Fruit fly (Drosophila melanogaster) whole organism, embryonic: Measurements from ENCODE around the gene blp.

Experiments
- Blimp-1 ChIP-seq: fragments of 200-800 bp; sonication (Bioruptor generic); optimal IDR thresholded peaks from 3 replicates; lab custom pipeline; 2018; ENCODE audit warnings: missing biosample characterization, missing genetic modification characterization, mild to moderate bottlenecking, moderate library complexity, missing genetic modification reagents
- CG10654 ChIP-seq: fragments of 200-800 bp; sonication (Bioruptor generic); optimal IDR thresholded peaks from 2 replicates; lab custom pipeline; 2016; ENCODE audit warnings: missing biosample characterization, missing genetic modification characterization
- CG10979 ChIP-seq: fragments of 200-800 bp; sonication (Bioruptor generic); optimal IDR thresholded peaks from 2 replicates; lab custom pipeline; 2018; ENCODE audit warnings: missing biosample characterization, mild to moderate bottlenecking, missing genetic modification characterization, moderate library complexity
- CG11723 ChIP-seq: fragments of 200-800 bp; sonication (Bioruptor generic); optimal IDR thresholded peaks from 2 replicates; lab custom pipeline; 2017; ENCODE audit warnings: missing biosample characterization, mild to moderate bottlenecking, missing genetic modification characterization
- CG12391 ChIP-seq: fragments of 200-800 bp; sonication (Bioruptor generic); optimal IDR thresholded peaks from 3 replicates; lab custom pipeline; 2018; ENCODE audit warnings: missing biosample characterization, mild to moderate bottlenecking, missing genetic modification characterization, moderate library complexity
- CG13624 ChIP-seq: fragments of 200-800 bp; sonication (Bioruptor generic); optimal IDR thresholded peaks from 2 replicates; lab custom pipeline; 2016; ENCODE audit warnings: missing biosample characterization, missing genetic modification characterization
- CG15696 ChIP-seq: fragments of 200-800 bp; sonication (Bioruptor generic); optimal IDR thresholded peaks from 2 replicates; lab custom pipeline; 2019; ENCODE audit warnings: missing biosample characterization, mild to moderate bottlenecking, missing genetic modification characterization, moderate library complexity
- CG17802 ChIP-seq: fragments of 200-800 bp; sonication (Bioruptor generic); optimal IDR thresholded peaks from 2 replicates; lab custom pipeline; 2018; ENCODE audit warnings: missing biosample characterization, mild to moderate bottlenecking, missing genetic modification characterization, moderate library complexity
- CG17829 ChIP-seq: fragments of 200-800 bp; optimal IDR thresholded peaks from 2 replicates; lab custom pipeline; 2019; ENCODE audit warnings: missing biosample characterization, mild to moderate bottlenecking, missing genetic modification characterization, moderate library complexity
- CG18476 ChIP-seq: fragments of 200-800 bp; sonication (Bioruptor generic); optimal IDR thresholded peaks from 2 replicates; lab custom pipeline; 2016; ENCODE audit warnings: missing biosample characterization, mild to moderate bottlenecking, missing genetic modification characterization
- CG18599 ChIP-seq: fragments of 200-800 bp; sonication (Bioruptor generic); optimal IDR thresholded peaks from 3 replicates; lab custom pipeline; 2017; ENCODE audit warnings: missing biosample characterization, missing genetic modification characterization, mild to moderate bottlenecking, moderate library complexity, missing genetic modification reagents
- CG18619 ChIP-seq: fragments of 200-800 bp; sonication (Bioruptor generic); optimal IDR thresholded peaks from 3 replicates; lab custom pipeline; 2017; ENCODE audit warnings: missing biosample characterization, mild to moderate bottlenecking, missing genetic modification characterization
- CG2712 ChIP-seq: fragments of 200-800 bp; optimal IDR thresholded peaks from 3 replicates; lab custom pipeline; 2019; ENCODE audit warnings: missing biosample characterization, mild to moderate bottlenecking, missing genetic modification characterization, moderate library complexity
- CG31224 ChIP-seq: fragments of 200-800 bp; sonication (Bioruptor generic); IDR thresholded peaks from 2 replicates; pipeline ENCODE4 v1.3.6; 2022; ENCODE audit warnings: missing biosample characterization, missing genetic modification characterization
- CG3407 ChIP-seq: fragments of 200-800 bp; sonication (Bioruptor generic); optimal IDR thresholded peaks from 2 replicates; lab custom pipeline; 2018; ENCODE audit warnings: missing biosample characterization, mild to moderate bottlenecking, missing genetic modification characterization
- CG34224 ChIP-seq: fragments of 200-800 bp; sonication (Bioruptor generic); IDR thresholded peaks from 3 replicates; pipeline ENCODE4 v1.3.6; 2022; ENCODE audit warnings: missing biosample characterization, missing genetic modification characterization; ENCODE audit not compliant: partially characterized antibody
- CG5245 ChIP-seq: fragments of 200-800 bp; sonication (Bioruptor generic); optimal IDR thresholded peaks from 3 replicates; lab custom pipeline; 2016; ENCODE audit warnings: missing biosample characterization, missing genetic modification characterization
- CG9437 ChIP-seq: fragments of 200-800 bp; sonication (Bioruptor generic); optimal IDR thresholded peaks from 2 replicates; lab custom pipeline; 2018; ENCODE audit warnings: missing biosample characterization, mild to moderate bottlenecking, missing genetic modification characterization
- CG9876 ChIP-seq: fragments of 200-800 bp; sonication (Bioruptor generic); optimal IDR thresholded peaks from 2 replicates; lab custom pipeline; 2016; ENCODE audit warnings: missing biosample characterization, missing genetic modification characterization
- Dek ChIP-seq: fragments of 200-800 bp; sonication (Bioruptor generic); optimal IDR thresholded peaks from 3 replicates; lab custom pipeline; 2019; ENCODE audit warnings: missing biosample characterization, mild to moderate bottlenecking, missing genetic modification characterization, moderate library complexity
- Dip3 ChIP-seq: fragments of 200-800 bp; sonication (Bioruptor generic); optimal IDR thresholded peaks from 3 replicates; lab custom pipeline; 2016; ENCODE audit warnings: missing biosample characterization, missing genetic modification characterization
- Ets65A ChIP-seq: fragments of 200-800 bp; sonication (Bioruptor generic); peaks from one replicate; lab custom pipeline; 2016; ENCODE audit warnings: missing biosample characterization, missing genetic modification characterization
- HHEX ChIP-seq: fragments of 200-800 bp; sonication (Bioruptor generic); optimal IDR thresholded peaks from 3 replicates; lab custom pipeline; 2017; ENCODE audit warnings: missing biosample characterization, mild to moderate bottlenecking, missing genetic modification characterization, missing genetic modification reagents
- Lhr ChIP-seq: fragments of 200-800 bp; sonication (Bioruptor generic); optimal IDR thresholded peaks from 3 replicates; lab custom pipeline; 2017; ENCODE audit warnings: mild to moderate bottlenecking, missing biosample characterization, missing genetic modification reagents, missing genetic modification characterization
- Mes4 ChIP-seq: fragments of 200-800 bp; sonication (Bioruptor generic); optimal IDR thresholded peaks from 2 replicates; lab custom pipeline; 2016; ENCODE audit warnings: missing biosample characterization, missing genetic modification characterization
- Myb ChIP-seq: fragments of 200-800 bp; sonication (Bioruptor generic); optimal IDR thresholded peaks from 2 replicates; lab custom pipeline; 2016; ENCODE audit warnings: missing biosample characterization, missing genetic modification characterization
- Opbp ChIP-seq: fragments of 200-800 bp; sonication (Bioruptor generic); IDR thresholded peaks from 3 replicates; pipeline ENCODE4 v1.3.6; 2022; ENCODE audit warnings: missing biosample characterization, missing genetic modification characterization; ENCODE audit not compliant: partially characterized antibody
- Trl ChIP-seq, 3 experiments: fragments of >200 bp in 2 of 3; fragments of 200-800 bp in 1 of 3; sonication (Bioruptor generic) in 1 of 3; optimal IDR thresholded peaks; 2 replicates in 1 of 3; 3 replicates in 2 of 3; lab custom pipeline; 2016 to 2017; ENCODE audit warnings: missing biosample characterization in 1 of 3, missing genetic modification characterization in 1 of 3
- ac ChIP-seq: fragments of 200-800 bp; sonication (Bioruptor generic); optimal IDR thresholded peaks from 3 replicates; lab custom pipeline; 2017; ENCODE audit warnings: missing biosample characterization, mild to moderate bottlenecking, missing genetic modification characterization
- al ChIP-seq: fragments of 200-800 bp; sonication (Bioruptor generic); IDR thresholded peaks from 2 replicates; pipeline ENCODE4 v1.3.6; 2022; ENCODE audit warnings: missing biosample characterization, missing genetic modification characterization
- btn ChIP-seq: fragments of 200-800 bp; sonication (Bioruptor generic); optimal IDR thresholded peaks from 2 replicates; lab custom pipeline; 2016; ENCODE audit warnings: missing biosample characterization, missing genetic modification characterization
- dysf ChIP-seq: fragments of 200-800 bp; sonication (Bioruptor generic); IDR thresholded peaks from 3 replicates; pipeline ENCODE4 v1.3.6; 2022; ENCODE audit warnings: missing biosample characterization, missing genetic modification characterization
- ems ChIP-seq: fragments of 200-800 bp; sonication (Bioruptor generic); optimal IDR thresholded peaks from 3 replicates; lab custom pipeline; 2016; ENCODE audit warnings: missing biosample characterization, missing genetic modification characterization
- en ChIP-seq: fragments of 200-800 bp; sonication (Bioruptor generic); optimal IDR thresholded peaks from 2 replicates; lab custom pipeline; 2016; ENCODE audit warnings: missing biosample characterization, missing genetic modification characterization
- ftz-f1 ChIP-seq: fragments of 200-800 bp; sonication (Bioruptor generic); optimal IDR thresholded peaks from 2 replicates; lab custom pipeline; 2016; ENCODE audit warnings: missing biosample characterization, missing genetic modification characterization
- gro ChIP-seq: fragments of 200-800 bp; sonication (Bioruptor generic); optimal IDR thresholded peaks from 2 replicates; lab custom pipeline; 2016; ENCODE audit warnings: missing biosample characterization, missing genetic modification characterization
- hb ChIP-seq: fragments of 200-800 bp; sonication (Bioruptor generic); IDR thresholded peaks from 3 replicates; pipeline ENCODE4 v1.3.6; 2022; ENCODE audit warnings: missing biosample characterization, missing genetic modification characterization; ENCODE audit not compliant: partially characterized antibody
- nau ChIP-seq: fragments of 200-800 bp; sonication (Bioruptor generic); optimal IDR thresholded peaks from 3 replicates; lab custom pipeline; 2017; ENCODE audit warnings: missing biosample characterization, mild to moderate bottlenecking, missing genetic modification characterization, missing genetic modification reagents
- pros ChIP-seq: fragments of 200-800 bp; sonication (Bioruptor generic); optimal IDR thresholded peaks from 3 replicates; lab custom pipeline; 2019; ENCODE audit warnings: missing biosample characterization, mild to moderate bottlenecking, missing genetic modification characterization, moderate library complexity
- sd ChIP-seq: fragments of 200-800 bp; sonication (Bioruptor generic); optimal IDR thresholded peaks from 3 replicates; lab custom pipeline; 2018; ENCODE audit warnings: missing biosample characterization, mild to moderate bottlenecking, missing genetic modification characterization, moderate library complexity
- sens ChIP-seq: fragments of 200-800 bp; sonication (Bioruptor generic); peaks from one replicate; lab custom pipeline; 2016; ENCODE audit warnings: missing biosample characterization, missing genetic modification characterization
- shn ChIP-seq: fragments of 200-800 bp; sonication (Bioruptor generic); optimal IDR thresholded peaks from 3 replicates; lab custom pipeline; 2016; ENCODE audit warnings: missing biosample characterization, missing genetic modification characterization
- slou ChIP-seq: fragments of 200-800 bp; sonication (Bioruptor generic); optimal IDR thresholded peaks from 3 replicates; lab custom pipeline; 2016; ENCODE audit warnings: missing biosample characterization, missing genetic modification characterization
- slp2 ChIP-seq: fragments of 200-800 bp; sonication (Bioruptor generic); optimal IDR thresholded peaks from 2 replicates; lab custom pipeline; 2016; ENCODE audit warnings: missing biosample characterization, missing genetic modification characterization
- sr ChIP-seq: fragments of 200-800 bp; sonication (Bioruptor generic); IDR thresholded peaks from 3 replicates; pipeline ENCODE4 v1.3.6; 2022; ENCODE audit warnings: missing biosample characterization, missing genetic modification characterization
- tap ChIP-seq: fragments of 200-800 bp; optimal IDR thresholded peaks from 3 replicates; lab custom pipeline; 2019; ENCODE audit warnings: missing biosample characterization, mild to moderate bottlenecking, missing genetic modification characterization, moderate library complexity
- trem ChIP-seq: fragments of 200-800 bp; optimal IDR thresholded peaks from 3 replicates; lab custom pipeline; 2019; ENCODE audit warnings: missing biosample characterization, mild to moderate bottlenecking, missing genetic modification characterization, moderate library complexity

The blp gene

dm6 chr3R:15972298-15972978 lies 38.8 kb downstream of the blp start, which contains the start of gene mor (continued):
- TF ChIP-seq Opbp: no peak
- TF ChIP-seq btn (GFP tag; lab: Kevin White, UChicago): no peak
- no peak for TF ChIP-seq CG34224 (GFP tag; lab: Robert Waterston, UW)
- TF ChIP-seq CG31224 (GFP tag; lab: Robert Waterston, UW): no peak
- TF ChIP-seq dysf (GFP tag; lab: Robert Waterston, UW): no peak
- no peak for TF ChIP-seq gro (GFP tag; lab: Kevin White, UChicago)
- TF ChIP-seq CG2712 (tag; lab: Kevin White, UChicago): no peak
- TF ChIP-seq Trl (optimal IDR thresholded peaks at IDR 0.05; lab: Kevin White, UChicago): no peak
- no peak for TF ChIP-seq Trl (GFP tag; optimal IDR thresholded peaks at IDR 0.05; lab: Kevin White, UChicago)
- TF ChIP-seq slp2 (GFP tag; lab: Kevin White, UChicago): no peak
- TF ChIP-seq, all 482 proteins: peak for 19

- TF ChIP-seq ac (GFP tag; lab: Kevin White, UChicago) (no peak), Myb (GFP tag; lab: Kevin White, UChicago) (peak; percentile 54), hb (GFP tag; lab: Robert Waterston, UW) (no peak), Dip3 (GFP tag; lab: Kevin White, UChicago) (peak; percentile 62), CG18476 (GFP tag; lab: Kevin White, UChicago) (peak; percentile 56), CG18619 (GFP tag; lab: Kevin White, UChicago) (no peak), Lhr (GFP tag; lab: Kevin White, UChicago) (peak; percentile 84), CG2712 (tag; lab: Kevin White, UChicago) (peak; percentile 81), shn (GFP tag; lab: Kevin White, UChicago) (peak; percentile 59), Ets65A (GFP tag; lab: Kevin White, UChicago) (peak; percentile 94), en (no peak), HHEX (GFP tag; lab: Kevin White, UChicago) (peak; percentile 9), CG9437 (GFP tag; lab: Kevin White, UChicago) (no peak), al (GFP tag; lab: Robert Waterston, UW) (no peak), CG9876 (peak; percentile 55), CG10979 (peak; percentile 45), CG17829 (tag; lab: Kevin White, UChicago) (peak; percentile 68), CG13624 (GFP tag; lab: Kevin White, UChicago) (peak; percentile 47), Dek (peak; percentile 64), trem (tag; lab: Kevin White, UChicago) (peak; percentile 89), slou (GFP tag; lab: Kevin White, UChicago) (peak; percentile 42), ems (peak; percentile 53), CG10654 (GFP tag; lab: Kevin White, UChicago) (peak; percentile 65), tap (tag; lab: Kevin White, UChicago) (no peak), CG15696 (tag; lab: Kevin White, UChicago) (peak; percentile 73), pros (GFP tag; lab: Kevin White, UChicago) (no peak), Mes4 (peak; percentile 46), CG17802 (peak; percentile 90), CG11723 (GFP tag; lab: Kevin White, UChicago) (peak; percentile 17), Blimp-1 (peak; percentile 47), sr (GFP tag; lab: Robert Waterston, UW) (no peak), sens (GFP tag; lab: Kevin White, UChicago) (peak; percentile 95), nau (GFP tag; lab: Kevin White, UChicago) (peak; percentile 27), CG18599 (GFP tag; lab: Kevin White, UChicago) (peak; percentile 12), CG3407 (GFP tag; lab: Kevin White, UChicago) (peak; percentile 2), sd (tag; lab: Kevin White, UChicago) (no peak), ftz-f1 (GFP tag; lab: Kevin White, UChicago) (no peak), CG5245 (GFP tag; lab: Kevin White, UChicago) (peak; percentile 38), CG12391 (tag; lab: Kevin White, UChicago) (peak; percentile 87)
Observed at dm6 chr3R:15972979-15973486, 39.4 kb downstream of the blp start, which contains the start of gene Hel89B. TSS of gene Hel89B (plus strand) at chr3R:15973298.
